Fruit fly (Drosophila melanogaster) whole organism, embryonic: Measurements from ENCODE around the gene ND-13A.
A peak's percentile ranks its signal among the peaks of the same experiment; 100 is the strongest.

Experiments
- Bdp1 ChIP-seq: fragments of 200-800 bp; sonication (Bioruptor generic); optimal IDR thresholded peaks from 3 replicates; lab custom pipeline; 2016; ENCODE audit warnings: missing biosample characterization, missing genetic modification characterization
- CG10209 ChIP-seq: fragments of 200-800 bp; sonication (Bioruptor generic); optimal IDR thresholded peaks from 3 replicates; lab custom pipeline; 2017; ENCODE audit warnings: missing biosample characterization, mild to moderate bottlenecking, missing genetic modification characterization, missing genetic modification reagents
- CG10274 ChIP-seq: fragments of 200-800 bp; sonication (Bioruptor generic); optimal IDR thresholded peaks from 3 replicates; lab custom pipeline; 2017; ENCODE audit warnings: missing biosample characterization, mild to moderate bottlenecking, missing genetic modification characterization
- CG11695 ChIP-seq: fragments of 200-800 bp; sonication (Bioruptor generic); IDR thresholded peaks from 3 replicates; pipeline ENCODE4 v1.3.6; 2022; ENCODE audit warnings: missing biosample characterization, missing genetic modification characterization
- CG12942 ChIP-seq: fragments of 200-800 bp; sonication (Bioruptor generic); optimal IDR thresholded peaks from 3 replicates; lab custom pipeline; 2016; ENCODE audit warnings: missing biosample characterization, missing genetic modification characterization
- CG16815 ChIP-seq: fragments of 200-800 bp; sonication (Bioruptor generic); optimal IDR thresholded peaks from 3 replicates; lab custom pipeline; 2017; ENCODE audit warnings: missing biosample characterization, mild to moderate bottlenecking, missing genetic modification characterization
- CG18011 ChIP-seq: fragments of 200-800 bp; sonication (Bioruptor generic); optimal IDR thresholded peaks from 2 replicates; lab custom pipeline; 2017; ENCODE audit warnings: missing biosample characterization, missing genetic modification characterization, mild to moderate bottlenecking, moderate library complexity, missing genotype
- CG1832 ChIP-seq: fragments of 200-800 bp; sonication (Bioruptor generic); optimal IDR thresholded peaks from 2 replicates; lab custom pipeline; 2017; ENCODE audit warnings: missing biosample characterization, mild to moderate bottlenecking, missing genetic modification characterization, inconsistent platforms
- CG2116 ChIP-seq: fragments of 200-800 bp; sonication (Bioruptor generic); optimal IDR thresholded peaks from 3 replicates; lab custom pipeline; 2018; ENCODE audit warnings: missing biosample characterization, mild to moderate bottlenecking, missing genetic modification characterization
- CG30020 ChIP-seq: fragments of 200-800 bp; optimal IDR thresholded peaks from 2 replicates; lab custom pipeline; 2019; ENCODE audit warnings: missing biosample characterization, mild to moderate bottlenecking, missing genetic modification characterization, moderate library complexity
- CG30403 ChIP-seq: fragments of 200-800 bp; sonication (Bioruptor generic); optimal IDR thresholded peaks from 3 replicates; lab custom pipeline; 2016; ENCODE audit warnings: missing biosample characterization, missing genetic modification characterization
- CG3065 ChIP-seq: fragments of 200-800 bp; sonication (Bioruptor generic); optimal IDR thresholded peaks from 2 replicates; lab custom pipeline; 2016; ENCODE audit warnings: missing biosample characterization, missing genetic modification characterization
- CG3281 ChIP-seq: fragments of 200-800 bp; sonication (Bioruptor generic); optimal IDR thresholded peaks from 3 replicates; lab custom pipeline; 2017; ENCODE audit warnings: missing biosample characterization, mild to moderate bottlenecking, missing genetic modification characterization
- CG3726 ChIP-seq: fragments of 200-800 bp; sonication (Bioruptor generic); IDR thresholded peaks from 3 replicates; pipeline ENCODE4, ENCODE4 v1.3.6; 2022; ENCODE audit warnings: missing biosample characterization, missing genetic modification characterization
- CG6854 ChIP-seq: fragments of 200-800 bp; sonication (Bioruptor generic); optimal IDR thresholded peaks from 3 replicates; lab custom pipeline; 2017; ENCODE audit warnings: missing biosample characterization, mild to moderate bottlenecking, missing genetic modification characterization
- CG7839 ChIP-seq: fragments of 200-800 bp; sonication (Bioruptor generic); optimal IDR thresholded peaks from 3 replicates; lab custom pipeline; 2018; ENCODE audit warnings: missing biosample characterization, mild to moderate bottlenecking, missing genetic modification characterization, moderate library complexity
- Dip3 ChIP-seq: fragments of 200-800 bp; sonication (Bioruptor generic); optimal IDR thresholded peaks from 3 replicates; lab custom pipeline; 2016; ENCODE audit warnings: missing biosample characterization, missing genetic modification characterization
- HmgZ ChIP-seq: fragments of 200-800 bp; sonication (Bioruptor generic); optimal IDR thresholded peaks from 2 replicates; lab custom pipeline; 2018; ENCODE audit warnings: missing biosample characterization, mild to moderate bottlenecking, missing genetic modification characterization
- Hr3 ChIP-seq: fragments of 200-800 bp; sonication (Bioruptor generic); optimal IDR thresholded peaks from 3 replicates; lab custom pipeline; 2016; ENCODE audit warnings: missing biosample characterization, missing genetic modification characterization
- MBD-R2 ChIP-seq: fragments of 200-800 bp; sonication (Bioruptor generic); IDR thresholded peaks from 2 replicates; pipeline ENCODE4 v1.3.6; 2022; ENCODE audit warnings: missing biosample characterization, missing genetic modification characterization
- MTF-1 ChIP-seq: fragments of 200-800 bp; sonication (Bioruptor generic); optimal IDR thresholded peaks from 2 replicates; lab custom pipeline; 2018; ENCODE audit warnings: missing biosample characterization, mild to moderate bottlenecking, missing genetic modification characterization, borderline replicate concordance
- Med ChIP-seq: fragments of 200-800 bp; sonication (Bioruptor generic); peaks from one replicate; lab custom pipeline; 2016; ENCODE audit warnings: missing biosample characterization, missing genetic modification characterization, mild to moderate bottlenecking, inconsistent platforms, moderate library complexity
- Mes4 ChIP-seq: fragments of 200-800 bp; sonication (Bioruptor generic); optimal IDR thresholded peaks from 2 replicates; lab custom pipeline; 2016; ENCODE audit warnings: missing biosample characterization, missing genetic modification characterization
- Optix ChIP-seq: fragments of 200-800 bp; sonication (Bioruptor generic); IDR thresholded peaks from 3 replicates; pipeline ENCODE4 v1.3.6; 2022; ENCODE audit warnings: missing biosample characterization, missing genetic modification characterization
- Ptx1 ChIP-seq: fragments of 200-800 bp; sonication (Bioruptor generic); IDR thresholded peaks from 2 replicates; pipeline ENCODE4 v1.3.6; 2022; ENCODE audit warnings: missing biosample characterization, missing genetic modification characterization
- Spps ChIP-seq: fragments of 200-800 bp; sonication (Bioruptor generic); optimal IDR thresholded peaks from 2 replicates; lab custom pipeline; 2018; ENCODE audit warnings: missing biosample characterization, mild to moderate bottlenecking, missing genetic modification characterization
- Sry-δ ChIP-seq: fragments of 200-800 bp; sonication (Bioruptor generic); optimal IDR thresholded peaks from 2 replicates; lab custom pipeline; 2016; ENCODE audit warnings: missing biosample characterization, missing genetic modification characterization
- TFAM ChIP-seq: fragments of 200-800 bp; sonication (Bioruptor generic); optimal IDR thresholded peaks from 2 replicates; lab custom pipeline; 2017; ENCODE audit warnings: missing biosample characterization, missing genetic modification characterization, inconsistent platforms
- abd-A ChIP-seq: fragments of 200-800 bp; sonication (Bioruptor generic); optimal IDR thresholded peaks from 3 replicates; lab custom pipeline; 2019; ENCODE audit warnings: missing biosample characterization, mild to moderate bottlenecking, missing genetic modification characterization, moderate library complexity
- bab2 ChIP-seq: fragments of 200-800 bp; sonication (Bioruptor generic); optimal IDR thresholded peaks from 2 replicates; lab custom pipeline; 2016; ENCODE audit warnings: missing biosample characterization, missing genetic modification characterization
- bbx ChIP-seq: fragments of 200-800 bp; sonication (Bioruptor generic); IDR thresholded peaks from 2 replicates; pipeline ENCODE4 v1.3.6; 2022; ENCODE audit warnings: missing biosample characterization, missing genetic modification characterization; ENCODE audit not compliant: partially characterized antibody
- br ChIP-seq: fragments of >200 bp; optimal IDR thresholded peaks from 2 replicates; lab custom pipeline; 2017
- bsh ChIP-seq, 2 experiments: fragments of 200-800 bp; sonication (Bioruptor generic); optimal IDR thresholded peaks; 2 replicates each; lab custom pipeline; 2017 to 2018; ENCODE audit warnings: mild to moderate bottlenecking in 2 of 2, missing biosample characterization in 2 of 2, missing genetic modification characterization in 2 of 2, moderate library complexity in 1 of 2
- crc ChIP-seq: fragments of 200-800 bp; sonication (Bioruptor generic); optimal IDR thresholded peaks from 2 replicates; lab custom pipeline; 2016; ENCODE audit warnings: missing biosample characterization, missing genetic modification characterization
- dati ChIP-seq: fragments of 200-800 bp; sonication (Bioruptor generic); IDR thresholded peaks from 2 replicates; pipeline ENCODE4 v1.3.6; 2022; ENCODE audit warnings: missing biosample characterization, missing genetic modification characterization
- fd96Cb ChIP-seq: fragments of 200-800 bp; sonication (Bioruptor generic); optimal IDR thresholded peaks from 2 replicates; lab custom pipeline; 2018; ENCODE audit warnings: missing biosample characterization, mild to moderate bottlenecking, missing genetic modification characterization, moderate library complexity
- gce ChIP-seq: fragments of 200-800 bp; sonication (Bioruptor generic); IDR thresholded peaks from 3 replicates; pipeline ENCODE4 v1.3.6; 2022; ENCODE audit warnings: missing biosample characterization, missing genetic modification characterization
- gt ChIP-seq: fragments of 200-800 bp; sonication (Bioruptor generic); IDR thresholded peaks from 2 replicates; pipeline ENCODE4 v1.3.6; 2022; ENCODE audit warnings: missing biosample characterization, missing genetic modification characterization
- ken ChIP-seq: fragments of 200-800 bp; sonication (Bioruptor generic); IDR thresholded peaks from 3 replicates; pipeline ENCODE4 v1.3.6; 2022; ENCODE audit warnings: missing biosample characterization, missing genetic modification characterization
- lab ChIP-seq: fragments of 200-800 bp; sonication (Bioruptor generic); optimal IDR thresholded peaks from 3 replicates; lab custom pipeline; 2017; ENCODE audit warnings: missing biosample characterization, missing genetic modification characterization, mild to moderate bottlenecking, moderate library complexity, missing genetic modification reagents
- lov ChIP-seq, 2 experiments: fragments of 200-800 bp in 1 of 2; fragments of >200 bp in 1 of 2; sonication (Bioruptor generic) in 1 of 2; IDR thresholded peaks in 1 of 2; optimal IDR thresholded peaks in 1 of 2; 2 replicates in 1 of 2; 3 replicates in 1 of 2; pipeline versions ENCODE4 v1.3.6 to Lab custom; 2017 to 2022; ENCODE audit warnings: missing biosample characterization in 1 of 2, missing genetic modification characterization in 1 of 2
- onecut ChIP-seq: fragments of 200-800 bp; sonication (Bioruptor generic); IDR thresholded peaks from 2 replicates; pipeline ENCODE4 v1.3.6; 2022; ENCODE audit warnings: missing biosample characterization, missing genetic modification characterization
- peb ChIP-seq: fragments of 200-800 bp; sonication (Bioruptor generic); IDR thresholded peaks from 2 replicates; pipeline ENCODE4 v1.3.6; 2022; ENCODE audit warnings: missing biosample characterization, missing genetic modification characterization
- pnt ChIP-seq: fragments of 200-800 bp; sonication (Bioruptor generic); optimal IDR thresholded peaks from 3 replicates; lab custom pipeline; 2016; ENCODE audit warnings: missing biosample characterization, missing genetic modification characterization
- pzg ChIP-seq: fragments of 200-800 bp; sonication (Bioruptor generic); optimal IDR thresholded peaks from 3 replicates; lab custom pipeline; 2018; ENCODE audit warnings: missing biosample characterization, mild to moderate bottlenecking, missing genetic modification characterization, moderate library complexity
- ranshi ChIP-seq: fragments of 200-800 bp; sonication (Bioruptor generic); IDR thresholded peaks from 2 replicates; pipeline ENCODE4 v1.3.6; 2022; ENCODE audit warnings: missing biosample characterization, missing genetic modification characterization
- sug ChIP-seq: fragments of 200-800 bp; optimal IDR thresholded peaks from 2 replicates; lab custom pipeline; 2019; ENCODE audit warnings: missing biosample characterization, mild to moderate bottlenecking, missing genetic modification characterization, moderate library complexity
- vfl ChIP-seq: fragments of 200-800 bp; sonication (Bioruptor generic); optimal IDR thresholded peaks from 2 replicates; lab custom pipeline; 2016; ENCODE audit warnings: missing biosample characterization, missing genetic modification characterization
- zen2 ChIP-seq: fragments of 200-800 bp; sonication (Bioruptor generic); IDR thresholded peaks from 3 replicates; pipeline ENCODE4 v1.3.6; 2022; ENCODE audit warnings: missing biosample characterization, missing genetic modification characterization; ENCODE audit not compliant: partially characterized antibody

The ND-13A gene

dm6 chr2L:5052367-5052914 lies 47.6 kb downstream of the ND-13A start, which contains the start of gene senju (continued):
- TF ChIP-seq ken (peak; percentile 81), br (lab: Kevin White, UChicago) (no peak), bsh (GFP tag; optimal IDR thresholded peaks at IDR 0.05; lab: Kevin White, UChicago) (peak; percentile 72 to 82), CG30020 (tag; lab: Kevin White, UChicago) (peak; percentile 55), CG6854 (GFP tag; lab: Kevin White, UChicago) (peak; percentile 75), lov (optimal IDR thresholded peaks at IDR 0.05; lab: Kevin White, UChicago) (no peak), lov (GFP tag; IDR thresholded peaks at IDR 0.05; lab: Robert Waterston, UW) (peak; percentile 55; the same call in 2 of the 3 replicates), lab (GFP tag; lab: Kevin White, UChicago) (peak; percentile 91), HmgZ (tag; lab: Kevin White, UChicago) (peak; percentile 88), Ptx1 (GFP tag; lab: Robert Waterston, UW) (peak; percentile 84), Med (GFP tag; lab: Kevin White, UChicago) (peak; percentile 98), Hr3 (GFP tag; lab: Kevin White, UChicago) (peak; percentile 83), TFAM (no peak), ranshi (peak; percentile 85), gce (GFP tag; lab: Robert Waterston, UW) (peak; percentile 79; the same call in 2 of the 3 replicates), Sry-δ (GFP tag; lab: Kevin White, UChicago) (peak; percentile 45), Spps (tag; lab: Kevin White, UChicago) (peak; percentile 46), Mes4 (GFP tag; lab: Kevin White, UChicago) (peak; percentile 70), vfl (peak; percentile 82), fd96Cb (tag; lab: Kevin White, UChicago) (peak; percentile 61), CG3281 (GFP tag; lab: Kevin White, UChicago) (peak; percentile 78), pnt (peak; percentile 74), CG1832 (GFP tag; lab: Kevin White, UChicago) (peak; percentile 31), CG16815 (peak; percentile 73), sug (tag; lab: Kevin White, UChicago) (peak; percentile 85), Bdp1 (peak; percentile 78), CG3065 (GFP tag; lab: Kevin White, UChicago) (peak; percentile 72), onecut (GFP tag; lab: Robert Waterston, UW) (peak; percentile 84), bab2 (GFP tag; lab: Kevin White, UChicago) (peak; percentile 91), CG18011 (GFP tag; lab: Kevin White, UChicago) (peak; percentile 86), CG7839 (tag; lab: Kevin White, UChicago) (peak; percentile 79), dati (GFP tag; lab: Robert Waterston, UW) (peak; percentile 73; the same call in 1 of the 2 replicates), CG30403 (peak; percentile 90), CG11695 (GFP tag; lab: Robert Waterston, UW) (peak; percentile 74), abd-A (peak; percentile 68), CG2116 (peak; percentile 67), CG10274 (peak; percentile 21), Optix (GFP tag; lab: Robert Waterston, UW) (peak; percentile 81), crc (GFP tag; lab: Kevin White, UChicago) (peak; percentile 73), MTF-1 (peak; percentile 59), gt (GFP tag; lab: Robert Waterston, UW) (no peak), zen2 (GFP tag; lab: Robert Waterston, UW) (no peak), peb (GFP tag; lab: Robert Waterston, UW) (no peak; the same call in 1 of the 2 replicates), Dip3 (GFP tag; lab: Kevin White, UChicago) (peak; percentile 63), CG3726 (GFP tag; lab: Robert Waterston, UW) (peak; percentile 69; the same call in 2 of the 3 replicates), MBD-R2 (GFP tag; lab: Robert Waterston, UW) (peak; percentile 98), CG10209 (GFP tag; lab: Kevin White, UChicago) (peak; percentile 77), bbx (peak; percentile 35; the same call in 1 of the 2 replicates), pzg (GFP tag; lab: Kevin White, UChicago) (peak; percentile 95), CG12942 (GFP tag; lab: Kevin White, UChicago) (peak; percentile 84)
